Worm (Caenorhabditis elegans) whole organism, L4 larva: ENCODE results near the gene srx-135.

Experiments
- F44E2.7 ChIP-seq: fragments of 200-800 bp; sonication (Bioruptor generic); IDR thresholded peaks from 2 replicates; pipeline ENCODE4 v2.1.2; 2022; ENCODE audit warnings: missing genetic modification characterization, missing compliant biosample characterization
- Y105C5A.15 ChIP-seq: fragments of 200-800 bp; sonication (Bioruptor generic); IDR thresholded peaks from 2 replicates; pipeline ENCODE4 v1.3.6; 2022; ENCODE audit warnings: missing genetic modification characterization, missing compliant biosample characterization
- cey-2 ChIP-seq: sonication (generic microtip); optimal IDR thresholded peaks from 3 replicates; lab custom pipeline; 2017; ENCODE audit warnings: missing genetic modification characterization, mild to moderate bottlenecking, missing compliant biosample characterization, antibody characterized with exemption, borderline replicate concordance; ENCODE audit not compliant: insufficient read depth
- daf-16 ChIP-seq, 3 experiments: sonication (generic microtip); optimal IDR thresholded peaks; 2 replicates each; lab custom pipeline; 2016 to 2017; ENCODE audit warnings: missing genetic modification characterization in 3 of 3, missing genetic modification reagents in 3 of 3, mild to moderate bottlenecking in 2 of 3, missing compliant biosample characterization in 2 of 3, missing biosample characterization in 1 of 3, moderate library complexity in 1 of 3
- fkh-10 ChIP-seq: fragments of 150-350 bp; optimal IDR thresholded peaks from 2 replicates; lab custom pipeline; 2014; ENCODE audit warnings: missing biosample characterization, missing genetic modification reagents, missing genetic modification characterization
- lin-15B ChIP-seq: fragments of 150-350 bp; sonication (generic microtip); optimal IDR thresholded peaks from 3 replicates; lab custom pipeline; 2014; ENCODE audit warnings: missing biosample characterization, missing genetic modification characterization
- lir-3 ChIP-seq: sonication (generic microtip); optimal IDR thresholded peaks from 2 replicates; lab custom pipeline; 2016; ENCODE audit warnings: mild to moderate bottlenecking, missing genetic modification characterization, missing compliant biosample characterization
- nhr-41 ChIP-seq: fragments of 200-800 bp; sonication (Bioruptor generic); IDR thresholded peaks from 2 replicates; pipeline ENCODE4 v1.3.6; 2022; ENCODE audit warnings: missing genetic modification reagents, missing genetic modification characterization, missing compliant biosample characterization
- unc-39 ChIP-seq: sonication (generic microtip); optimal IDR thresholded peaks from 2 replicates; lab custom pipeline; 2017; ENCODE audit warnings: missing biosample characterization, missing genetic modification characterization
- zfp-2 ChIP-seq: sonication (generic microtip); optimal IDR thresholded peaks from 2 replicates; lab custom pipeline; 2016; ENCODE audit warnings: mild to moderate bottlenecking, missing genetic modification characterization, missing compliant biosample characterization
- zip-2 ChIP-seq: fragments of 150-350 bp; optimal IDR thresholded peaks from 2 replicates; lab custom pipeline; 2014; ENCODE audit warnings: missing biosample characterization, missing genetic modification characterization

- no peak for TF ChIP-seq daf-16 (GFP tag; optimal IDR thresholded peaks at IDR 0.05; lab: Kevin White, UChicago)
- no peak for TF ChIP-seq daf-16 (tag; optimal IDR thresholded peaks at IDR 0.05; lab: Kevin White, UChicago)
- TF ChIP-seq zfp-2 (tag; lab: Kevin White, UChicago) = no peak
- TF ChIP-seq zip-2 (tag; lab: Kevin White, UChicago) = no peak
- TF ChIP-seq cey-2 (tag; lab: Kevin White, UChicago) = no peak
- TF ChIP-seq Y105C5A.15 (GFP tag; lab: Robert Waterston, UW) = no peak
- no peak for TF ChIP-seq lir-3
- TF ChIP-seq fkh-10 (GFP tag; lab: Kevin White, UChicago) = no peak
- no peak for TF ChIP-seq nhr-41 (GFP tag; lab: Robert Waterston, UW)
- TF ChIP-seq F44E2.7 = no peak
- no peak for TF ChIP-seq unc-39 (tag; lab: Kevin White, UChicago)
- no peak for TF ChIP-seq lin-15B (tag; lab: Kevin White, UChicago)
Observed at ce11 chrV:13872895-13873294, 13.9 kb downstream of the srx-135 start, which contains the start of gene cpt-5.
